Worm (Caenorhabditis elegans): ENCODE measurements around the gene sre-3.

ce11 chrII:7432327-7432726, 46.8 kb downstream of the sre-3 start, which contains the start of gene srd-54:
- no peak for TF ChIP-seq ref-1 (GFP tag; conservative IDR thresholded peaks at IDR 0.05)
- TF ChIP-seq ztf-23 (GFP tag; IDR thresholded peaks at IDR 0.05) = no peak
- no peak for TF ChIP-seq flt-1 (GFP tag; IDR thresholded peaks at IDR 0.05)
- TF ChIP-seq ztf-29 (GFP tag; IDR thresholded peaks at IDR 0.05) = no peak
- no peak for TF ChIP-seq T22C8.4 (GFP tag; IDR thresholded peaks at IDR 0.05)
- TF ChIP-seq cog-1 (tag; optimal IDR thresholded peaks at IDR 0.05) = no peak
- TF ChIP-seq tab-1 (GFP tag; IDR thresholded peaks at IDR 0.05) = no peak
- TF ChIP-seq med-1 (GFP tag; optimal IDR thresholded peaks at IDR 0.05; ENCODE audit: insufficient read depth) = no peak

All from whole organism, midembryonic.